Worm (Caenorhabditis elegans): ENCODE results near the gene nhr-101.
A peak's percentile ranks its signal among the peaks of the same experiment; 100 is the strongest.

The nhr-101 gene

ce11 chrV:11572803-11573490 is 2.7 kb downstream of the nhr-101 start, which contains the start of the genes H12C20.7 and nhr-68 (continued):
- TF ChIP-seq nhr-11 (tag; optimal IDR thresholded peaks at IDR 0.05) (no peak), vab-15 (tag; optimal IDR thresholded peaks at IDR 0.05) (no peak), xbp-1 (tag; optimal IDR thresholded peaks at IDR 0.05) (peak; percentile 74), pax-3 (tag; optimal IDR thresholded peaks at IDR 0.05) (no peak), sox-4 (tag; optimal IDR thresholded peaks at IDR 0.05) (no peak), unc-86 (tag; optimal IDR thresholded peaks at IDR 0.05) (no peak), efl-3 (GFP tag; optimal IDR thresholded peaks at IDR 0.05) (no peak), lin-15B (tag; optimal IDR thresholded peaks at IDR 0.05) (no peak), aha-1 (tag; optimal IDR thresholded peaks at IDR 0.05) (no peak), mab-9 (GFP tag; IDR thresholded peaks at IDR 0.05) (peak; percentile 44; the same call in 1 of the 2 replicates), lsy-2 (tag; optimal IDR thresholded peaks at IDR 0.05) (peak; percentile 58 to 76), ztf-4 (tag; optimal IDR thresholded peaks at IDR 0.05) (peak; percentile 95), unc-30 (tag; optimal IDR thresholded peaks at IDR 0.05) (no peak), nhr-76 (tag; optimal IDR thresholded peaks at IDR 0.05) (no peak), isw-1 (GFP tag; IDR thresholded peaks at IDR 0.05) (no peak), fkh-10 (GFP tag; optimal IDR thresholded peaks at IDR 0.05) (no peak), mdl-1 (tag; optimal IDR thresholded peaks at IDR 0.05) (peak in 1 of 2 experiments; percentile 90), nhr-19 (GFP tag; conservative IDR thresholded peaks at IDR 0.05) (peak; percentile 90), hlh-17 (GFP tag; optimal IDR thresholded peaks at IDR 0.05; ENCODE audit: borderline replicate concordance) (no peak), mef-2 (tag; optimal IDR thresholded peaks at IDR 0.05) (no peak), rnt-1 (tag; optimal IDR thresholded peaks at IDR 0.05) (no peak), unc-130 (tag; optimal IDR thresholded peaks at IDR 0.05) (peak; percentile 72), grh-1 (GFP tag; IDR thresholded peaks at IDR 0.05) (peak; percentile 82), ets-5 (GFP tag; IDR thresholded peaks at IDR 0.05) (no peak), lin-35 (GFP tag; optimal IDR thresholded peaks at IDR 0.05) (peak in 1 of 2 experiments; percentile 85), ceh-88 (GFP tag; IDR thresholded peaks at IDR 0.05) (peak; percentile 37; the same call in 1 of the 2 replicates), F16B12.6 (tag; optimal IDR thresholded peaks at IDR 0.05) (no peak), lin-13 (GFP tag; optimal IDR thresholded peaks at IDR 0.05) (peak; percentile 48), nhr-71 (tag; optimal IDR thresholded peaks at IDR 0.05) (peak; percentile 100), hlh-4 (tag; optimal IDR thresholded peaks at IDR 0.05) (no peak), egl-27 (tag; optimal IDR thresholded peaks at IDR 0.05) (peak; percentile 38 to 68), nhr-20 (tag; optimal IDR thresholded peaks at IDR 0.05) (peak; percentile 99), skn-1 (tag; optimal IDR thresholded peaks at IDR 0.05) (peak; percentile 6), nhr-77 (tag; optimal IDR thresholded peaks at IDR 0.05) (no peak), mep-1 (tag; optimal IDR thresholded peaks at IDR 0.05) (no peak), unc-98 (GFP tag; IDR thresholded peaks at IDR 0.05) (no peak), egl-13 (tag; optimal IDR thresholded peaks at IDR 0.05) (no peak), C04F5.9 (tag; optimal IDR thresholded peaks at IDR 0.05) (no peak), ceh-82 (tag; optimal IDR thresholded peaks at IDR 0.05) (no peak), zip-4 (GFP tag; optimal IDR thresholded peaks at IDR 0.05) (peak; percentile 51), pqm-1 (tag; optimal IDR thresholded peaks at IDR 0.05) (no peak), nhr-12 (tag; optimal IDR thresholded peaks at IDR 0.05) (no peak), zag-1 (tag; optimal IDR thresholded peaks at IDR 0.05) (no peak), alr-1 (tag; optimal IDR thresholded peaks at IDR 0.05; ENCODE audit: borderline replicate concordance) (no peak), ceh-63 (GFP tag; optimal IDR thresholded peaks at IDR 0.05) (no peak), elt-3 (tag; optimal IDR thresholded peaks at IDR 0.05) (peak; percentile 84 to 99 (median 93)), jun-1 (tag; optimal IDR thresholded peaks at IDR 0.05) (peak; percentile 42), nhr-28 (tag; optimal IDR thresholded peaks at IDR 0.05) (no peak), fos-1 (tag; optimal IDR thresholded peaks at IDR 0.05) (peak; percentile 20), tlp-1 (tag; optimal IDR thresholded peaks at IDR 0.05) (no peak), sptf-1 (tag; optimal IDR thresholded peaks at IDR 0.05) (no peak), irx-1 (tag; optimal IDR thresholded peaks at IDR 0.05) (peak; percentile 55), lin-14 (GFP tag; optimal IDR thresholded peaks at IDR 0.05) (peak; percentile 97)

All from whole organism, L1 larva.